Fruit fly (Drosophila melanogaster) whole organism, embryonic: ENCODE data around the gene Tpr2.
A peak's percentile ranks its signal among the peaks of the same experiment; 100 is the strongest.

ENCODE experiments used
- CG11456 ChIP-seq: fragments of 200-800 bp; sonication (Bioruptor generic); IDR thresholded peaks from 3 replicates; pipeline ENCODE4 v1.3.6; 2022; ENCODE audit warnings: missing biosample characterization, missing genetic modification characterization
- CG11696 ChIP-seq: fragments of 200-800 bp; sonication (Bioruptor generic); IDR thresholded peaks from 2 replicates; pipeline ENCODE4 v1.3.6; 2022; ENCODE audit warnings: missing biosample characterization, missing genetic modification characterization
- CG13424 ChIP-seq: fragments of 200-800 bp; sonication (Bioruptor generic); optimal IDR thresholded peaks from 2 replicates; lab custom pipeline; 2019; ENCODE audit warnings: missing biosample characterization, mild to moderate bottlenecking, missing genetic modification characterization, moderate library complexity
- CG13894 ChIP-seq: fragments of 200-800 bp; sonication (Bioruptor generic); optimal IDR thresholded peaks from 3 replicates; lab custom pipeline; 2018; ENCODE audit warnings: missing biosample characterization, mild to moderate bottlenecking, missing genetic modification characterization, moderate library complexity
- CG14441 ChIP-seq: fragments of 200-800 bp; sonication (Bioruptor generic); IDR thresholded peaks from 2 replicates; pipeline ENCODE4 v1.3.6; 2022; ENCODE audit warnings: missing biosample characterization, missing genetic modification characterization
- CG15601 ChIP-seq: fragments of 200-800 bp; sonication (Bioruptor generic); optimal IDR thresholded peaks from 3 replicates; lab custom pipeline; 2019; ENCODE audit warnings: missing biosample characterization, mild to moderate bottlenecking, missing genetic modification characterization, moderate library complexity
- CG16779 ChIP-seq: fragments of 200-800 bp; sonication (Bioruptor generic); IDR thresholded peaks from 2 replicates; pipeline ENCODE4 v1.3.6; 2022; ENCODE audit warnings: missing biosample characterization, missing genetic modification characterization
- CG17361 ChIP-seq: fragments of 200-800 bp; sonication (Bioruptor generic); IDR thresholded peaks from 3 replicates; pipeline ENCODE4 v1.3.6; 2022; ENCODE audit warnings: missing biosample characterization, missing genetic modification characterization
- CG2116 ChIP-seq: fragments of 200-800 bp; sonication (Bioruptor generic); optimal IDR thresholded peaks from 3 replicates; lab custom pipeline; 2018; ENCODE audit warnings: missing biosample characterization, mild to moderate bottlenecking, missing genetic modification characterization
- CG2199 ChIP-seq: fragments of 200-800 bp; sonication (Bioruptor generic); IDR thresholded peaks from 3 replicates; pipeline ENCODE4 v1.3.6; 2022; ENCODE audit warnings: missing biosample characterization, missing genetic modification characterization
- CG2889 ChIP-seq: fragments of 200-800 bp; sonication (Bioruptor generic); IDR thresholded peaks from 3 replicates; pipeline ENCODE4 v1.3.6; 2022; ENCODE audit warnings: missing biosample characterization, missing genetic modification characterization
- CG31441 ChIP-seq: fragments of 200-800 bp; sonication (Bioruptor generic); IDR thresholded peaks from 2 replicates; pipeline ENCODE4 v1.3.6; 2022; ENCODE audit warnings: missing biosample characterization, missing genetic modification characterization
- CG3281 ChIP-seq: fragments of 200-800 bp; sonication (Bioruptor generic); optimal IDR thresholded peaks from 3 replicates; lab custom pipeline; 2017; ENCODE audit warnings: missing biosample characterization, mild to moderate bottlenecking, missing genetic modification characterization
- CG3847 ChIP-seq: fragments of 200-800 bp; sonication (Bioruptor generic); IDR thresholded peaks from 2 replicates; pipeline ENCODE4 v1.3.6; 2022; ENCODE audit warnings: missing biosample characterization, missing genetic modification characterization
- CG5245 ChIP-seq: fragments of 200-800 bp; sonication (Bioruptor generic); optimal IDR thresholded peaks from 3 replicates; lab custom pipeline; 2016; ENCODE audit warnings: missing biosample characterization, missing genetic modification characterization
- CG6765 ChIP-seq: fragments of 200-800 bp; sonication (Bioruptor generic); optimal IDR thresholded peaks from 3 replicates; lab custom pipeline; 2017; ENCODE audit warnings: missing biosample characterization, mild to moderate bottlenecking, missing genetic modification characterization
- CG6854 ChIP-seq: fragments of 200-800 bp; sonication (Bioruptor generic); optimal IDR thresholded peaks from 3 replicates; lab custom pipeline; 2017; ENCODE audit warnings: missing biosample characterization, mild to moderate bottlenecking, missing genetic modification characterization
- CG8388 ChIP-seq: fragments of 200-800 bp; sonication (Bioruptor generic); optimal IDR thresholded peaks from 2 replicates; lab custom pipeline; 2019; ENCODE audit warnings: missing biosample characterization, mild to moderate bottlenecking, missing genetic modification characterization, moderate library complexity
- Dbx ChIP-seq: fragments of 200-800 bp; sonication (Bioruptor generic); IDR thresholded peaks from 3 replicates; pipeline ENCODE4 v1.3.6; 2022; ENCODE audit warnings: missing biosample characterization, missing genetic modification characterization
- Dll ChIP-seq: fragments of 200-800 bp; sonication (Bioruptor generic); IDR thresholded peaks from 4 replicates; pipeline ENCODE4 v1.3.6; 2022; ENCODE audit warnings: missing biosample characterization, missing genetic modification characterization; ENCODE audit not compliant: partially characterized antibody
- Eip74EF ChIP-seq, 2 experiments: fragments of 200-800 bp in 1 of 2; fragments of >200 bp in 1 of 2; sonication (Bioruptor generic) in 1 of 2; optimal IDR thresholded peaks; 2 replicates each; lab custom pipeline; 2017 to 2019; ENCODE audit warnings: missing biosample characterization in 2 of 2, missing genetic modification characterization in 2 of 2, mild to moderate bottlenecking in 1 of 2, moderate library complexity in 1 of 2
- HLHmδ ChIP-seq: fragments of 200-800 bp; sonication (Bioruptor generic); optimal IDR thresholded peaks from 2 replicates; lab custom pipeline; 2018; ENCODE audit warnings: missing biosample characterization, mild to moderate bottlenecking, missing genetic modification characterization, moderate library complexity
- Hand ChIP-seq: fragments of 200-800 bp; sonication (Bioruptor generic); optimal IDR thresholded peaks from 2 replicates; lab custom pipeline; 2017; ENCODE audit warnings: mild to moderate bottlenecking, missing biosample characterization, missing genetic modification reagents, missing genetic modification characterization
- MESR4 ChIP-seq: fragments of 200-800 bp; sonication (Bioruptor generic); optimal IDR thresholded peaks from 2 replicates; lab custom pipeline; 2018; ENCODE audit warnings: missing biosample characterization, mild to moderate bottlenecking, missing genetic modification characterization, moderate library complexity
- Mrtf ChIP-seq: fragments of 200-800 bp; sonication (Bioruptor generic); IDR thresholded peaks from 3 replicates; pipeline ENCODE4 v1.3.6; 2022; ENCODE audit warnings: missing biosample characterization, missing genetic modification characterization
- PHDP ChIP-seq: fragments of 200-800 bp; sonication (Bioruptor generic); optimal IDR thresholded peaks from 3 replicates; lab custom pipeline; 2018; ENCODE audit warnings: missing biosample characterization, mild to moderate bottlenecking, missing genetic modification characterization, moderate library complexity
- Rfx ChIP-seq: fragments of 200-800 bp; sonication (Bioruptor generic); IDR thresholded peaks from 2 replicates; pipeline ENCODE4 v1.3.6; 2022; ENCODE audit warnings: missing biosample characterization, missing genetic modification characterization
- Usf ChIP-seq: fragments of 200-800 bp; sonication (Bioruptor generic); optimal IDR thresholded peaks from 2 replicates; lab custom pipeline; 2017; ENCODE audit warnings: missing genotype, missing biosample characterization, missing genetic modification characterization
- az2 ChIP-seq: fragments of 200-800 bp; sonication (Bioruptor generic); optimal IDR thresholded peaks from 3 replicates; lab custom pipeline; 2016; ENCODE audit warnings: missing biosample characterization, missing genetic modification characterization
- bsh ChIP-seq, 2 experiments: fragments of 200-800 bp; sonication (Bioruptor generic); optimal IDR thresholded peaks; 2 replicates each; lab custom pipeline; 2017 to 2018; ENCODE audit warnings: mild to moderate bottlenecking in 2 of 2, missing biosample characterization in 2 of 2, missing genetic modification characterization in 2 of 2, moderate library complexity in 1 of 2
- caup ChIP-seq: fragments of 200-800 bp; sonication (Bioruptor generic); optimal IDR thresholded peaks from 3 replicates; lab custom pipeline; 2017; ENCODE audit warnings: missing biosample characterization, mild to moderate bottlenecking, missing genetic modification characterization, moderate library complexity; ENCODE audit not compliant: severe bottlenecking
- emc ChIP-seq: fragments of 200-800 bp; sonication (Bioruptor generic); optimal IDR thresholded peaks from 2 replicates; lab custom pipeline; 2016; ENCODE audit warnings: missing biosample characterization, missing genetic modification characterization
- fd3F ChIP-seq: fragments of 200-800 bp; sonication (Bioruptor generic); optimal IDR thresholded peaks from 2 replicates; lab custom pipeline; 2018; ENCODE audit warnings: missing biosample characterization, mild to moderate bottlenecking, missing genetic modification characterization, moderate library complexity
- fu2 ChIP-seq: fragments of 200-800 bp; sonication (Bioruptor generic); optimal IDR thresholded peaks from 2 replicates; lab custom pipeline; 2016; ENCODE audit warnings: missing biosample characterization, missing genetic modification characterization
- gcm2 ChIP-seq: fragments of 200-800 bp; sonication (Bioruptor generic); optimal IDR thresholded peaks from 2 replicates; lab custom pipeline; 2016; ENCODE audit warnings: missing biosample characterization, missing genetic modification characterization
- gro ChIP-seq: fragments of 200-800 bp; sonication (Bioruptor generic); optimal IDR thresholded peaks from 2 replicates; lab custom pipeline; 2016; ENCODE audit warnings: missing biosample characterization, missing genetic modification characterization
- ind ChIP-seq: fragments of 200-800 bp; sonication (Bioruptor generic); optimal IDR thresholded peaks from 3 replicates; lab custom pipeline; 2016; ENCODE audit warnings: missing biosample characterization, missing genetic modification characterization
- insv ChIP-seq, 2 experiments: fragments of 200-800 bp; sonication (Bioruptor generic); optimal IDR thresholded peaks; 3 replicates each; lab custom pipeline; 2016 to 2018; ENCODE audit warnings: missing biosample characterization in 2 of 2, missing genetic modification characterization in 2 of 2
- mirr ChIP-seq: fragments of 200-800 bp; sonication (Bioruptor generic); optimal IDR thresholded peaks from 3 replicates; lab custom pipeline; 2018; ENCODE audit warnings: missing biosample characterization, mild to moderate bottlenecking, missing genetic modification characterization
- nau ChIP-seq: fragments of 200-800 bp; sonication (Bioruptor generic); optimal IDR thresholded peaks from 3 replicates; lab custom pipeline; 2017; ENCODE audit warnings: missing biosample characterization, mild to moderate bottlenecking, missing genetic modification characterization, missing genetic modification reagents
- odd ChIP-seq: fragments of 200-800 bp; sonication (Bioruptor generic); optimal IDR thresholded peaks from 2 replicates; lab custom pipeline; 2017; ENCODE audit warnings: missing biosample characterization, mild to moderate bottlenecking, missing genetic modification characterization
- pros ChIP-seq: fragments of 200-800 bp; sonication (Bioruptor generic); optimal IDR thresholded peaks from 3 replicates; lab custom pipeline; 2019; ENCODE audit warnings: missing biosample characterization, mild to moderate bottlenecking, missing genetic modification characterization, moderate library complexity
- pzg ChIP-seq: fragments of 200-800 bp; sonication (Bioruptor generic); optimal IDR thresholded peaks from 3 replicates; lab custom pipeline; 2018; ENCODE audit warnings: missing biosample characterization, mild to moderate bottlenecking, missing genetic modification characterization, moderate library complexity
- run ChIP-seq: fragments of 200-800 bp; sonication (Bioruptor generic); optimal IDR thresholded peaks from 3 replicates; lab custom pipeline; 2018; ENCODE audit warnings: missing biosample characterization, mild to moderate bottlenecking, missing genetic modification characterization
- tgo ChIP-seq: fragments of 200-800 bp; sonication (Bioruptor generic); IDR thresholded peaks from 3 replicates; pipeline ENCODE4 v1.3.6; 2022; ENCODE audit warnings: missing biosample characterization, missing genetic modification characterization
- ttk ChIP-seq: fragments of 200-800 bp; sonication (Bioruptor generic); IDR thresholded peaks from 2 replicates; pipeline ENCODE4 v2.1.2; 2022; ENCODE audit warnings: missing biosample characterization, missing genetic modification characterization
- vnd ChIP-seq: fragments of 200-800 bp; sonication (Bioruptor generic); IDR thresholded peaks from 3 replicates; pipeline ENCODE4 v1.3.6; 2022; ENCODE audit warnings: missing biosample characterization, missing genetic modification characterization; ENCODE audit not compliant: partially characterized antibody
- vvl ChIP-seq: fragments of 200-800 bp; sonication (Bioruptor generic); IDR thresholded peaks from 2 replicates; pipeline ENCODE4 v1.3.6; 2022; ENCODE audit warnings: missing biosample characterization, missing genetic modification characterization
- wek ChIP-seq: fragments of 200-800 bp; sonication (Bioruptor generic); optimal IDR thresholded peaks from 3 replicates; lab custom pipeline; 2018; ENCODE audit warnings: missing biosample characterization, mild to moderate bottlenecking, missing genetic modification characterization, moderate library complexity

Tpr2 gene

dm6 chr2L:16491123-16491751, at the start of gene Tpr2 (continued):
- TF ChIP-seq CG2199 (GFP tag; lab: Robert Waterston, UW) = peak; percentile 40; the same call in 2 of the 3 replicates
- TF ChIP-seq wek = peak; percentile 21
- peak in 1 of 2 experiments; percentile 29 for TF ChIP-seq bsh (GFP tag; optimal IDR thresholded peaks at IDR 0.05; lab: Kevin White, UChicago)
- TF ChIP-seq Dll (GFP tag; lab: Robert Waterston, UW) = peak; percentile 98
- TF ChIP-seq run (tag; lab: Kevin White, UChicago) = peak; percentile 76
- TF ChIP-seq PHDP = peak; percentile 69
- no peak for TF ChIP-seq Usf (GFP tag; lab: Kevin White, UChicago)
- peak; percentile 92 for TF ChIP-seq pzg
- TF ChIP-seq fu2 (GFP tag; lab: Kevin White, UChicago) = peak; percentile 11
- peak; percentile 82 for TF ChIP-seq CG15601 (tag; lab: Kevin White, UChicago)
- TF ChIP-seq CG17361 (GFP tag; lab: Robert Waterston, UW) = peak; percentile 45; the same call in 2 of the 3 replicates
- TF ChIP-seq Mrtf (GFP tag; lab: Robert Waterston, UW) = no peak
- no peak for TF ChIP-seq CG11696
- TF ChIP-seq Rfx = peak; percentile 68
- TF ChIP-seq CG16779 (GFP tag; lab: Robert Waterston, UW) = no peak
- TF ChIP-seq ttk (GFP tag; lab: Robert Waterston, UW) = no peak
- TF ChIP-seq CG3847 = peak; percentile 65
- TF ChIP-seq Dbx = peak; percentile 72
- peak; percentile 73 for TF ChIP-seq CG31441 (GFP tag; lab: Robert Waterston, UW)
- TF ChIP-seq emc (GFP tag; lab: Kevin White, UChicago) = peak; percentile 38
- TF ChIP-seq CG8388 (GFP tag; lab: Kevin White, UChicago) = peak; percentile 27
- peak; percentile 50 for TF ChIP-seq odd (GFP tag; lab: Kevin White, UChicago)
- peak; percentile 36 for TF ChIP-seq Hand (GFP tag; lab: Kevin White, UChicago)
- peak in 1 of 2 experiments; percentile 68 for TF ChIP-seq insv (GFP tag; optimal IDR thresholded peaks at IDR 0.05; lab: Kevin White, UChicago)
- TF ChIP-seq ind (GFP tag; lab: Kevin White, UChicago) = peak; percentile 7
- peak; percentile 31 for TF ChIP-seq az2 (GFP tag; lab: Kevin White, UChicago)
- TF ChIP-seq gcm2 (GFP tag; lab: Kevin White, UChicago) = peak; percentile 37
- TF ChIP-seq vvl = peak; percentile 80
- TF ChIP-seq caup (GFP tag; lab: Kevin White, UChicago) = peak; percentile 74
- no peak for TF ChIP-seq CG6854 (GFP tag; lab: Kevin White, UChicago)
- TF ChIP-seq fd3F (GFP tag; lab: Kevin White, UChicago) = peak; percentile 29
- peak in 1 of 2 experiments; percentile 9 for TF ChIP-seq Eip74EF (GFP tag; optimal IDR thresholded peaks at IDR 0.05; lab: Kevin White, UChicago)
- peak; percentile 66 for TF ChIP-seq CG13424 (tag; lab: Kevin White, UChicago)
- no peak for TF ChIP-seq CG6765
- TF ChIP-seq HLHmδ = no peak
- peak; percentile 92 for TF ChIP-seq CG2116 (GFP tag; lab: Kevin White, UChicago)
- TF ChIP-seq tgo = no peak
- peak; percentile 35 for TF ChIP-seq mirr (GFP tag; lab: Kevin White, UChicago)
- TF ChIP-seq gro = peak; percentile 54
- TF ChIP-seq vnd (GFP tag; lab: Robert Waterston, UW) = peak; percentile 81
- no peak for TF ChIP-seq CG2889 (GFP tag; lab: Robert Waterston, UW)
- TF ChIP-seq CG3281 (GFP tag; lab: Kevin White, UChicago) = peak; percentile 30
- peak; percentile 98 for TF ChIP-seq CG5245
- no peak for TF ChIP-seq pros (GFP tag; lab: Kevin White, UChicago)
- peak; percentile 98 for TF ChIP-seq MESR4 (GFP tag; lab: Kevin White, UChicago)
- no peak for TF ChIP-seq CG14441
- TF ChIP-seq CG13894 (tag; lab: Kevin White, UChicago) = peak; percentile 67
- no peak for TF ChIP-seq nau (GFP tag; lab: Kevin White, UChicago)
- 0 out of 3 replicates have a peak, but pooled peaks have one; percentile 40 for TF ChIP-seq CG11456 (GFP tag; lab: Robert Waterston, UW)
